Worm (Caenorhabditis elegans) whole organism, L4 larva: ENCODE results near the gene T18D3.9.
A peak's percentile ranks its signal among the peaks of the same experiment; 100 is the strongest.

ENCODE experiments used
- F10B5.3 ChIP-seq: sonication (generic microtip); optimal IDR thresholded peaks from 2 replicates; lab custom pipeline; 2016; ENCODE audit warnings: mild to moderate bottlenecking, missing genetic modification characterization, missing compliant biosample characterization
- F37D6.2 ChIP-seq: sonication (generic microtip); optimal IDR thresholded peaks from 2 replicates; lab custom pipeline; 2016; ENCODE audit warnings: mild to moderate bottlenecking, missing genetic modification characterization, missing compliant biosample characterization
- F44E2.7 ChIP-seq: fragments of 200-800 bp; sonication (Bioruptor generic); IDR thresholded peaks from 2 replicates; pipeline ENCODE4 v2.1.2; 2022; ENCODE audit warnings: missing genetic modification characterization, missing compliant biosample characterization
- R02D3.7 ChIP-seq: fragments of 150-350 bp; sonication (generic microtip); optimal IDR thresholded peaks from 3 replicates; lab custom pipeline; 2014; ENCODE audit warnings: missing biosample characterization, missing genetic modification characterization
- T20F7.1 ChIP-seq: fragments of 200-800 bp; sonication (Bioruptor generic); optimal IDR thresholded peaks from 2 replicates; lab custom pipeline; 2018; ENCODE audit warnings: mild to moderate bottlenecking, missing genetic modification characterization, missing compliant biosample characterization
- Y5F2A.4 ChIP-seq: fragments of 200-800 bp; sonication (Bioruptor generic); optimal IDR thresholded peaks from 2 replicates; lab custom pipeline; 2018; ENCODE audit warnings: mild to moderate bottlenecking, missing genetic modification characterization, missing compliant biosample characterization
- aha-1 ChIP-seq: fragments of 150-350 bp; peaks from one replicate; lab custom pipeline; 2014; ENCODE audit warnings: missing biosample characterization, missing genetic modification characterization
- aly-2 ChIP-seq: sonication (generic microtip); optimal IDR thresholded peaks from 2 replicates; lab custom pipeline; 2018; ENCODE audit warnings: missing biosample characterization, missing genetic modification characterization
- ama-1 ChIP-seq: fragments of 150-350 bp; optimal IDR thresholded peaks from 2 replicates; lab custom pipeline; 2014; ENCODE audit warnings: inconsistent platforms, mixed read lengths
- ceh-82 ChIP-seq: sonication (generic microtip); optimal IDR thresholded peaks from 2 replicates; lab custom pipeline; 2017; ENCODE audit warnings: missing biosample characterization, missing genetic modification characterization
- cey-2 ChIP-seq: sonication (generic microtip); optimal IDR thresholded peaks from 3 replicates; lab custom pipeline; 2017; ENCODE audit warnings: missing genetic modification characterization, mild to moderate bottlenecking, missing compliant biosample characterization, antibody characterized with exemption, borderline replicate concordance; ENCODE audit not compliant: insufficient read depth
- ctbp-1 ChIP-seq: fragments of 200-800 bp; sonication (Bioruptor generic); IDR thresholded peaks from 2 replicates; pipeline ENCODE4 v1.3.6; 2022; ENCODE audit warnings: missing genetic modification reagents, missing genetic modification characterization, missing compliant biosample characterization
- daf-19 ChIP-seq: fragments of 200-800 bp; sonication (Bioruptor generic); conservative IDR thresholded peaks from 2 replicates; pipeline ENCODE4 v1.3.6; 2022; ENCODE audit warnings: missing genetic modification characterization, missing compliant biosample characterization
- duxl-1 ChIP-seq: sonication (generic microtip); optimal IDR thresholded peaks from 2 replicates; lab custom pipeline; 2016; ENCODE audit warnings: mild to moderate bottlenecking, missing genetic modification characterization, moderate library complexity, missing compliant biosample characterization; ENCODE audit not compliant: poor library complexity
- egl-27 ChIP-seq: sonication (generic microtip); optimal IDR thresholded peaks from 3 replicates; lab custom pipeline; 2017; ENCODE audit warnings: missing biosample characterization, missing genetic modification reagents, missing genetic modification characterization
- egl-43 ChIP-seq: fragments of 200-800 bp; sonication (Bioruptor generic); IDR thresholded peaks from 2 replicates; pipeline ENCODE4 v1.3.6; 2022; ENCODE audit warnings: missing genetic modification reagents, missing genetic modification characterization, missing compliant biosample characterization
- gei-8 ChIP-seq: fragments of 200-800 bp; sonication (Bioruptor generic); optimal IDR thresholded peaks from 2 replicates; lab custom pipeline; 2018; ENCODE audit warnings: mild to moderate bottlenecking, missing genetic modification characterization, missing compliant biosample characterization
- hlh-11 ChIP-seq: fragments of 200-800 bp; sonication (Bioruptor generic); optimal IDR thresholded peaks from 2 replicates; lab custom pipeline; 2018; ENCODE audit warnings: mild to moderate bottlenecking, missing genetic modification characterization, missing compliant biosample characterization
- hlh-30 ChIP-seq: sonication (generic microtip); optimal IDR thresholded peaks from 2 replicates; lab custom pipeline; 2017; ENCODE audit warnings: antibody characterized with exemption, mild to moderate bottlenecking, missing genetic modification characterization, missing compliant biosample characterization; ENCODE audit not compliant: insufficient read depth
- lin-13 ChIP-seq: fragments of 150-350 bp; optimal IDR thresholded peaks from 2 replicates; lab custom pipeline; 2014; ENCODE audit warnings: missing biosample characterization, missing genetic modification reagents, missing genetic modification characterization
- lin-29 ChIP-seq: fragments of 200-800 bp; sonication (Bioruptor generic); IDR thresholded peaks from 2 replicates; pipeline ENCODE4 v1.3.6; 2022; ENCODE audit warnings: missing genetic modification reagents, missing genetic modification characterization, missing compliant biosample characterization
- lin-38 ChIP-seq: fragments of 200-800 bp; sonication (Bioruptor generic); IDR thresholded peaks from 2 replicates; pipeline ENCODE4 v1.3.6; 2022; ENCODE audit warnings: missing genetic modification reagents, missing genetic modification characterization, missing compliant biosample characterization
- lsy-2 ChIP-seq, 2 experiments: fragments of 150-350 bp in 1 of 2; sonication (generic microtip) in 1 of 2; optimal IDR thresholded peaks; 2 replicates each; lab custom pipeline; 2014 to 2017; ENCODE audit warnings: missing biosample characterization in 2 of 2, missing genetic modification characterization in 2 of 2
- madf-9 ChIP-seq: fragments of 200-800 bp; sonication (Bioruptor generic); conservative IDR thresholded peaks from 2 replicates; pipeline ENCODE4 v1.3.6; 2022; ENCODE audit warnings: missing genetic modification reagents, missing genetic modification characterization, missing compliant biosample characterization
- mep-1 ChIP-seq: fragments of 150-350 bp; sonication (generic microtip); optimal IDR thresholded peaks from 3 replicates; lab custom pipeline; 2014; ENCODE audit warnings: missing biosample characterization, missing genetic modification characterization
- mxl-3 ChIP-seq: fragments of 200-800 bp; sonication (Bioruptor generic); optimal IDR thresholded peaks from 2 replicates; lab custom pipeline; 2018; ENCODE audit warnings: mild to moderate bottlenecking, missing genetic modification characterization, missing compliant biosample characterization
- nhr-11 ChIP-seq: fragments of 150-350 bp; optimal IDR thresholded peaks from 2 replicates; lab custom pipeline; 2014; ENCODE audit warnings: missing biosample characterization, missing genetic modification characterization
- nhr-237 ChIP-seq: sonication (generic microtip); optimal IDR thresholded peaks from 2 replicates; lab custom pipeline; 2017; ENCODE audit warnings: missing biosample characterization, missing genetic modification characterization
- nhr-25 ChIP-seq: sonication (generic microtip); optimal IDR thresholded peaks from 2 replicates; lab custom pipeline; 2017; ENCODE audit warnings: missing genetic modification characterization, mild to moderate bottlenecking, missing compliant biosample characterization, antibody characterized with exemption, moderate library complexity, borderline replicate concordance; ENCODE audit not compliant: insufficient read depth
- nhr-42 ChIP-seq: fragments of 200-800 bp; sonication (Bioruptor generic); IDR thresholded peaks from 2 replicates; pipeline ENCODE4 v1.3.6; 2022; ENCODE audit warnings: missing genetic modification characterization, missing compliant biosample characterization
- nhr-77 ChIP-seq: fragments of 150-350 bp; optimal IDR thresholded peaks from 2 replicates; lab custom pipeline; 2014; ENCODE audit warnings: missing biosample characterization, missing genetic modification characterization
- pha-4 ChIP-seq, 2 experiments: fragments of 150-350 bp in 1 of 2; fragments of 200-800 bp in 1 of 2; sonication (Bioruptor generic) in 1 of 2; IDR thresholded peaks in 1 of 2; optimal IDR thresholded peaks in 1 of 2; 2 replicates each; pipeline versions ENCODE4 v1.3.6 to Lab custom; 2014 to 2022; ENCODE audit warnings: missing genetic modification characterization in 2 of 2, missing genetic modification reagents in 2 of 2, missing biosample characterization in 1 of 2, missing compliant biosample characterization in 1 of 2
- php-3 ChIP-seq: fragments of 200-800 bp; sonication (Bioruptor generic); IDR thresholded peaks from 2 replicates; pipeline ENCODE4 v1.3.6; 2022; ENCODE audit warnings: missing genetic modification reagents, missing genetic modification characterization, missing compliant biosample characterization
- pqm-1 ChIP-seq: sonication (generic microtip); optimal IDR thresholded peaks from 2 replicates; lab custom pipeline; 2017; ENCODE audit warnings: missing biosample characterization, missing genetic modification characterization
- sdz-12 ChIP-seq: fragments of 200-800 bp; sonication (Bioruptor generic); optimal IDR thresholded peaks from 2 replicates; lab custom pipeline; 2018; ENCODE audit warnings: mild to moderate bottlenecking, missing genetic modification characterization, missing compliant biosample characterization
- skn-1 ChIP-seq: fragments of 150-350 bp; optimal IDR thresholded peaks from 2 replicates; lab custom pipeline; 2014; ENCODE audit warnings: missing biosample characterization, missing genetic modification characterization
- snpc-1.2 ChIP-seq: fragments of 200-800 bp; sonication (Bioruptor generic); IDR thresholded peaks from 2 replicates; pipeline ENCODE4 v1.3.6; 2022; ENCODE audit warnings: missing genetic modification reagents, missing genetic modification characterization, missing compliant biosample characterization
- snpc-4 ChIP-seq: fragments of 150-350 bp; optimal IDR thresholded peaks from 2 replicates; lab custom pipeline; 2014; ENCODE audit warnings: missing biosample characterization, missing genetic modification characterization
- unc-62 ChIP-seq, 3 experiments: fragments of 150-350 bp in 1 of 3; sonication (generic microtip); optimal IDR thresholded peaks in 2 of 3; peaks in 1 of 3; 1 replicate in 1 of 3; 2 replicates in 2 of 3; lab custom pipeline; 2014 to 2017; ENCODE audit warnings: missing biosample characterization in 3 of 3, missing genetic modification characterization in 3 of 3, missing genetic modification reagents in 3 of 3, missing genotype in 1 of 3
- zfp-2 ChIP-seq: sonication (generic microtip); optimal IDR thresholded peaks from 2 replicates; lab custom pipeline; 2016; ENCODE audit warnings: mild to moderate bottlenecking, missing genetic modification characterization, missing compliant biosample characterization
- zip-11 ChIP-seq: fragments of 200-800 bp; sonication (Bioruptor generic); IDR thresholded peaks from 2 replicates; pipeline ENCODE4 v1.3.6; 2022; ENCODE audit warnings: missing genetic modification characterization, missing compliant biosample characterization

T18D3.9 gene

ce11 chrX:12500777-12501176 is 46.5 kb upstream of the T18D3.9 start (continued):
- TF ChIP-seq nhr-25 (peak; percentile 89), sdz-12 (no peak)

DNA sequence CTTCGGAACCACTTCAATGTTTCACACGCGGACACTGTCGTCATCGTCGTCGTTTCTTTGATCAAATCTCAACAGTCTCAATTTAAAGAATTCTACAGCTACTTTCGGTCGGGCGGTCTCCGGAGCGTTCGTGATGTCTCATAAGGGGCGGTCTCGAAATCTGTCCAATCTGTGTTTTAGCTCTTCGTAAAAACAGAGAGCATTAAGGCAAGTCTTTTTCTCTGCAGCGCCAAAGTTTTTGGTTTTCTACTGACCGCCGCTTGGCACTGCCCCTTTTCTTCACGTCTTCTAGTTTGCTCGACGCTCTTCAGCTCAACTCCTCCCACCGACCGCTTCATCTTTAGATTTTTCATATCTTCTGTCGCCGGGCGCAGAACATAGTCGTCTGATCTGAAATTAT is 38.2 kb upstream of the T18D3.9 start, which contains the start of gene lips-1:
Gene lips-1, plus strand, starts transcription at position 301 of the 400 bp plus-strand sequence.
- TF ChIP-seq ceh-82 (no peak), F10B5.3 (tag; lab: Kevin White, UChicago) (no peak), aha-1 (peak; percentile 75)

ce11 chrX:12491138-12491537 is 36.9 kb upstream of the T18D3.9 start:
- TF ChIP-seq madf-9 (GFP tag; lab: Robert Waterston, UW) (no peak), unc-62 (GFP tag; optimal IDR thresholded peaks at IDR 0.05 in 1 of 2; lab: Kevin White, UChicago) (peak in 1 of 2 experiments; percentile 85), unc-62 (tag; optimal IDR thresholded peaks at IDR 0.05; lab: Kevin White, UChicago) (no peak)

DNA sequence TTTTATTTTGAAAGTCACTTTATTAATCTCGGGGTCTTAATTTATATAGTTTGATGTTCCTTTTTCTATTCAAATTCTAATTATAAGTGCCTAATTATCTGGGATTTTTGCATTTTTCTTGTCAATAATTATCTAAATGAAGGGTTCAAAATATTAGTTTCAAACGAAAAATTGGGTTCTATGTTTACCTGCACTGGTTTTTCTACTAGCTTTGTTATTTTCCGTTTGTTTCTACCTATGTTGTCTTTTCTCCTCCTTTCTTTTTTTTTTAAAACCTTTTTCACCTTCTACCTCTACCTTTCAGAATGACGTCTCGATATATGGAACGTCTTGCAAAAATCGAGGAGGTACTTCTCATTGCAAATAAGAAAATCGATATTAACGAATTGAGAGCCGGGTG is 30.5 kb upstream of the T18D3.9 start, which contains the start of gene tbc-13:
Gene tbc-13, plus strand, starts transcription at position 301 of the 400 bp plus-strand sequence.
- TF ChIP-seq aha-1, result peak; percentile 81
- TF ChIP-seq skn-1, result no peak

DNA sequence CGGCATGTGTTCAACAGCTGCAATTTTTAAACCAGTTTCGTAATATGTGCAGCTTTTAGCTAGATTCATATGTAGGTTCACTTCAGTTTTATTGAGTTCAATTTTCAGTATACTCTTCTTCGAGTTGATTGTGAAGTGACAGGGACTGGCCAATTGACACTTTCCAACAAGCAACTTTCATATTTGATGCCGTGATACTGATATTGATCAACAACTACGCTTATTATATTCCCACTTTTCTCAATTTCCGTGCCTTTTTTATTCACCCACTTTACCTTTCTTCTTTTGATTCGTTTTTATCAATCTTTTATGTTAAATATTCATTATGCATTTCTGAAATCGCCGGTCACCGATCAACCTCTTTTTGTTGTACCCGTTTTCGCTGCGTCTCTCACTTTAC is 29.8 kb upstream of the T18D3.9 start:
- TF ChIP-seq snpc-1.2 (GFP tag; lab: Robert Waterston, UW) (no peak), F37D6.2 (tag; lab: Kevin White, UChicago) (no peak), egl-27 (tag; lab: Kevin White, UChicago) (no peak), snpc-4 (no peak), hlh-30 (no peak), lsy-2 (tag; optimal IDR thresholded peaks at IDR 0.05; lab: Kevin White, UChicago) (no peak), duxl-1 (tag; lab: Kevin White, UChicago) (no peak), mxl-3 (GFP tag; lab: Kevin White, UChicago) (no peak), lin-13 (GFP tag; lab: Kevin White, UChicago) (no peak), nhr-42 (GFP tag; lab: Robert Waterston, UW) (no peak), lin-38 (GFP tag; lab: Robert Waterston, UW) (no peak), hlh-11 (no peak), nhr-25 (no peak), F10B5.3 (tag; lab: Kevin White, UChicago) (no peak)

- TF ChIP-seq aly-2 (no peak), pha-4 (GFP tag; IDR thresholded peaks at IDR 0.05; lab: Robert Waterston, UW) (peak; percentile 65; the same call in 1 of the 2 replicates), pha-4 (tag; optimal IDR thresholded peaks at IDR 0.05; lab: Kevin White, UChicago) (no peak), R02D3.7 (tag; lab: Kevin White, UChicago) (no peak), madf-9 (GFP tag; lab: Robert Waterston, UW) (0 out of 2 replicates have a peak, but pooled peaks have one; percentile 33), lin-29 (GFP tag; lab: Robert Waterston, UW) (no peak), php-3 (GFP tag; lab: Robert Waterston, UW) (no peak), cey-2 (tag; lab: Kevin White, UChicago) (no peak), zfp-2 (peak; percentile 17), gei-8 (no peak), nhr-11 (tag; lab: Kevin White, UChicago) (peak; percentile 69), zip-11 (GFP tag; lab: Robert Waterston, UW) (no peak), ama-1 (lab: Kevin White, UChicago) (no peak), T20F7.1 (GFP tag; lab: Kevin White, UChicago) (no peak), F44E2.7 (GFP tag; lab: Robert Waterston, UW) (no peak), mep-1 (tag; lab: Kevin White, UChicago) (peak; percentile 95), pqm-1 (tag; lab: Kevin White, UChicago) (peak; percentile 24), Y5F2A.4 (no peak), daf-19 (GFP tag; lab: Robert Waterston, UW) (no peak), hlh-11 (peak; percentile 91), egl-43 (GFP tag; lab: Robert Waterston, UW) (peak; percentile 89), mxl-3 (GFP tag; lab: Kevin White, UChicago) (peak; percentile 77), nhr-77 (tag; lab: Kevin White, UChicago) (peak; percentile 59), ctbp-1 (peak; percentile 86), nhr-237 (tag; lab: Kevin White, UChicago) (no peak)
Observed at ce11 chrX:12480447-12480998, 26.3 kb upstream of the T18D3.9 start, which contains the start of gene atf-6. Gene atf-6, plus strand, starts transcription at chrX:12480948.
